Worm (Caenorhabditis elegans) whole organism, midembryonic: Measurements from ENCODE around the gene nlp-20.
"Not testable (repeated sequence)": the region's sequence is repeated elsewhere in the genome, so short reads cannot be mapped to it uniquely, and the experiment has no call there.

ENCODE experiments used
- T22C8.4 ChIP-seq: fragments of 200-800 bp; sonication (Bioruptor generic); IDR thresholded peaks from 2 replicates; pipeline ENCODE4 v1.3.6; 2022; ENCODE audit warnings: missing genetic modification characterization, missing compliant biosample characterization
- cog-1 ChIP-seq: sonication (generic microtip); optimal IDR thresholded peaks from 2 replicates; lab custom pipeline; 2016; ENCODE audit warnings: missing genetic modification characterization, missing compliant biosample characterization
- flt-1 ChIP-seq: fragments of 200-800 bp; sonication (Bioruptor generic); IDR thresholded peaks from 2 replicates; pipeline ENCODE4 v1.3.6; 2022; ENCODE audit warnings: missing genetic modification characterization, missing compliant biosample characterization
- klf-2 ChIP-seq: fragments of 200-800 bp; sonication (Bioruptor generic); conservative IDR thresholded peaks from 2 replicates; pipeline ENCODE4 v1.3.6; 2022; ENCODE audit warnings: missing genetic modification reagents, missing genetic modification characterization, missing compliant biosample characterization
- med-1 ChIP-seq: sonication (generic microtip); optimal IDR thresholded peaks from 2 replicates; lab custom pipeline; 2017; ENCODE audit warnings: missing genetic modification characterization, mild to moderate bottlenecking, missing compliant biosample characterization, antibody characterized with exemption, missing genetic modification reagents; ENCODE audit not compliant: insufficient read depth
- ref-1 ChIP-seq: fragments of 200-800 bp; sonication (Bioruptor generic); conservative IDR thresholded peaks from 2 replicates; pipeline ENCODE4 v1.3.6; 2022; ENCODE audit warnings: missing genetic modification reagents, missing genetic modification characterization, missing compliant biosample characterization
- tab-1 ChIP-seq: fragments of 200-800 bp; sonication (Bioruptor generic); IDR thresholded peaks from 2 replicates; pipeline ENCODE4 v1.3.6; 2022; ENCODE audit warnings: missing genetic modification characterization, missing compliant biosample characterization
- ztf-23 ChIP-seq: fragments of 200-800 bp; sonication (Bioruptor generic); IDR thresholded peaks from 2 replicates; pipeline ENCODE4 v1.3.6; 2022; ENCODE audit warnings: missing genetic modification reagents, missing genetic modification characterization, missing compliant biosample characterization
- ztf-29 ChIP-seq: fragments of 200-800 bp; sonication (Bioruptor generic); IDR thresholded peaks from 2 replicates; pipeline ENCODE4 v1.3.6; 2022; ENCODE audit warnings: missing genetic modification reagents, missing genetic modification characterization, missing compliant biosample characterization

Gene nlp-20

ce11 chrIV:7653198-7653597, 10.3 kb upstream of the nlp-20 start:
- no peak for TF ChIP-seq ztf-23 (GFP tag; lab: Robert Waterston, UW)
- no peak for TF ChIP-seq cog-1
- no peak for TF ChIP-seq med-1
- TF ChIP-seq tab-1, result no peak
- TF ChIP-seq T22C8.4, result no peak
- TF ChIP-seq klf-2 (GFP tag; lab: Robert Waterston, UW), result no peak
- TF ChIP-seq flt-1 (GFP tag; lab: Robert Waterston, UW), result no peak
- no peak for TF ChIP-seq ztf-29 (GFP tag; lab: Robert Waterston, UW)
- no peak for TF ChIP-seq ref-1 (GFP tag; lab: Robert Waterston, UW)

- TF ChIP-seq cog-1, result no peak
- no peak for TF ChIP-seq ref-1 (GFP tag; lab: Robert Waterston, UW)
- TF ChIP-seq klf-2 (GFP tag; lab: Robert Waterston, UW), result no peak
Measured at ce11 chrIV:7651120-7651519, 8.2 kb upstream of the nlp-20 start, which contains the start of gene cima-1. Gene cima-1 (plus strand): TSS chrIV:7651459.

- TF ChIP-seq med-1 (no peak), ref-1 (GFP tag; lab: Robert Waterston, UW) (no peak), T22C8.4 (no peak), cog-1 (no peak)
Measured at ce11 chrIV:7650433-7650832, 7.6 kb upstream of the nlp-20 start.

ce11 chrIV:7646861-7647260, 4.0 kb upstream of the nlp-20 start:
- TF ChIP-seq med-1, result no peak
- TF ChIP-seq ztf-29 (GFP tag; lab: Robert Waterston, UW), result no peak
- no peak for TF ChIP-seq cog-1
- no peak for TF ChIP-seq T22C8.4
- no peak for TF ChIP-seq ztf-23 (GFP tag; lab: Robert Waterston, UW)

ce11 chrIV:7646119-7646518, 3.2 kb upstream of the nlp-20 start, which contains the start of gene hmg-5:
Gene hmg-5 (minus strand): TSS chrIV:7646219.
- no peak for TF ChIP-seq flt-1 (GFP tag; lab: Robert Waterston, UW)
- no peak for TF ChIP-seq cog-1
- TF ChIP-seq tab-1, result no peak
- no peak for TF ChIP-seq klf-2 (GFP tag; lab: Robert Waterston, UW)
- no peak for TF ChIP-seq ztf-23 (GFP tag; lab: Robert Waterston, UW)
- no peak for TF ChIP-seq ztf-29 (GFP tag; lab: Robert Waterston, UW)
- TF ChIP-seq T22C8.4, result no peak
- no peak for TF ChIP-seq med-1
- TF ChIP-seq ref-1 (GFP tag; lab: Robert Waterston, UW), result no peak

- TF ChIP-seq ref-1 (GFP tag; lab: Robert Waterston, UW) (no peak), flt-1 (GFP tag; lab: Robert Waterston, UW) (no peak), tab-1 (no peak), T22C8.4 (no peak), med-1 (no peak), klf-2 (GFP tag; lab: Robert Waterston, UW) (no peak), cog-1 (no peak), ztf-23 (GFP tag; lab: Robert Waterston, UW) (no peak), ztf-29 (GFP tag; lab: Robert Waterston, UW) (no peak)
Measured at ce11 chrIV:7641758-7642157, 1.1 kb downstream of the nlp-20 start, which contains the start of gene nep-16. Gene nep-16 (minus strand): TSS chrIV:7641858.

- not testable (repeated sequence) for TF ChIP-seq T22C8.4; ztf-23 (GFP tag; lab: Robert Waterston, UW); klf-2 (GFP tag; lab: Robert Waterston, UW)
Measured at ce11 chrIV:7634578-7634977, 8.3 kb downstream of the nlp-20 start, which contains the start of gene warf-1. Gene warf-1 (plus strand): TSS chrIV:7634786.

ce11 chrIV:7633020-7633419, 9.9 kb downstream of the nlp-20 start, which contains the start of gene plp-1:
Gene plp-1 (plus strand): TSS chrIV:7633360.
- TF ChIP-seq ztf-29 (GFP tag; lab: Robert Waterston, UW), result no peak
- TF ChIP-seq T22C8.4, result no peak
- no peak for TF ChIP-seq ref-1 (GFP tag; lab: Robert Waterston, UW)
- TF ChIP-seq cog-1, result no peak
- TF ChIP-seq med-1, result no peak

- no peak for TF ChIP-seq klf-2 (GFP tag; lab: Robert Waterston, UW)
- TF ChIP-seq tab-1, result no peak
- TF ChIP-seq med-1, result no peak
- no peak for TF ChIP-seq ztf-29 (GFP tag; lab: Robert Waterston, UW)
- no peak for TF ChIP-seq cog-1
- no peak for TF ChIP-seq ztf-23 (GFP tag; lab: Robert Waterston, UW)
- no peak for TF ChIP-seq ref-1 (GFP tag; lab: Robert Waterston, UW)
- TF ChIP-seq T22C8.4, result no peak
- no peak for TF ChIP-seq flt-1 (GFP tag; lab: Robert Waterston, UW)
Measured at ce11 chrIV:7632535-7632934, 10.3 kb downstream of the nlp-20 start, which contains the start of gene F45E4.6. Gene F45E4.6 (minus strand): TSS chrIV:7632548.

- no peak for TF ChIP-seq tab-1
- TF ChIP-seq ref-1 (GFP tag; lab: Robert Waterston, UW), result no peak
- TF ChIP-seq flt-1 (GFP tag; lab: Robert Waterston, UW), result no peak
- no peak for TF ChIP-seq T22C8.4
- no peak for TF ChIP-seq med-1
- no peak for TF ChIP-seq ztf-23 (GFP tag; lab: Robert Waterston, UW)
- TF ChIP-seq ztf-29 (GFP tag; lab: Robert Waterston, UW), result no peak
- no peak for TF ChIP-seq klf-2 (GFP tag; lab: Robert Waterston, UW)
- no peak for TF ChIP-seq cog-1
Measured at ce11 chrIV:7628942-7629341, 13.9 kb downstream of the nlp-20 start, which contains the start of gene F45E4.5. Gene F45E4.5 (minus strand): TSS chrIV:7629042.

- TF ChIP-seq cog-1 (no peak), tab-1 (no peak), ztf-23 (GFP tag; lab: Robert Waterston, UW) (no peak), ztf-29 (GFP tag; lab: Robert Waterston, UW) (no peak), med-1 (no peak), flt-1 (GFP tag; lab: Robert Waterston, UW) (no peak), ref-1 (GFP tag; lab: Robert Waterston, UW) (no peak), T22C8.4 (no peak), klf-2 (GFP tag; lab: Robert Waterston, UW) (no peak)
Measured at ce11 chrIV:7623868-7624267, 19.0 kb downstream of the nlp-20 start.
